Worm (Caenorhabditis elegans): ENCODE measurements around the gene nfyc-1.

- TF ChIP-seq K02D7.2 (tag; optimal IDR thresholded peaks at IDR 0.05), result no peak
- no peak for TF ChIP-seq ceh-45 (GFP tag; IDR thresholded peaks at IDR 0.05)
- TF ChIP-seq dmd-4 (tag; optimal IDR thresholded peaks at IDR 0.05; ENCODE audit: borderline replicate concordance), result no peak
- no peak for TF ChIP-seq elt-4 (tag; optimal IDR thresholded peaks at IDR 0.05)
- TF ChIP-seq ceh-31 (tag; optimal IDR thresholded peaks at IDR 0.05), result no peak
- no peak for TF ChIP-seq zip-5 (tag; optimal IDR thresholded peaks at IDR 0.05)
- no peak for TF ChIP-seq fkh-10 (GFP tag; optimal IDR thresholded peaks at IDR 0.05)
- no peak for TF ChIP-seq ref-2 (tag; optimal IDR thresholded peaks at IDR 0.05)
- no peak for TF ChIP-seq tbx-2 (tag; optimal IDR thresholded peaks at IDR 0.05)
- TF ChIP-seq dve-1 (tag; optimal IDR thresholded peaks at IDR 0.05), result no peak
Observed at ce11 chrII:76662-77061, 33.0 kb downstream of the nfyc-1 start.
